Worm (Caenorhabditis elegans) whole organism, young adult: ENCODE data around the gene sma-3.

Source experiments
- B0019.2 ChIP-seq: fragments of 200-800 bp; sonication (Bioruptor generic); conservative IDR thresholded peaks from 2 replicates; pipeline ENCODE4 v1.3.6; 2022; ENCODE audit warnings: missing genetic modification reagents, missing genetic modification characterization, missing compliant biosample characterization
- B0035.1 ChIP-seq: sonication (generic microtip); optimal IDR thresholded peaks from 2 replicates; lab custom pipeline; 2016; ENCODE audit warnings: missing genetic modification characterization, mild to moderate bottlenecking, missing compliant biosample characterization, missing genotype, missing genetic modification reagents
- C17E4.6 ChIP-seq: fragments of 200-800 bp; sonication (Bioruptor generic); IDR thresholded peaks from 2 replicates; pipeline ENCODE4 v1.3.6; 2022; ENCODE audit warnings: missing genetic modification reagents, missing genetic modification characterization, missing compliant biosample characterization
- F10E7.11 ChIP-seq: sonication (generic microtip); optimal IDR thresholded peaks from 2 replicates; lab custom pipeline; 2017; ENCODE audit warnings: mild to moderate bottlenecking, missing genetic modification characterization, moderate library complexity, missing compliant biosample characterization
- F23B12.7 ChIP-seq: sonication (generic microtip); optimal IDR thresholded peaks from 2 replicates; lab custom pipeline; 2017; ENCODE audit warnings: missing genetic modification characterization, mild to moderate bottlenecking, missing compliant biosample characterization, antibody characterized with exemption, moderate library complexity; ENCODE audit not compliant: insufficient read depth
- F39B2.1 ChIP-seq: fragments of 200-800 bp; sonication (Bioruptor generic); IDR thresholded peaks from 2 replicates; pipeline ENCODE4 v1.3.6; 2022; ENCODE audit warnings: missing genetic modification reagents, missing genetic modification characterization, missing compliant biosample characterization
- F57C9.4 ChIP-seq: sonication (generic microtip); optimal IDR thresholded peaks from 2 replicates; lab custom pipeline; 2017; ENCODE audit warnings: mild to moderate bottlenecking, missing genetic modification characterization, missing compliant biosample characterization
- K11D2.4 ChIP-seq: fragments of 200-800 bp; sonication (Bioruptor generic); IDR thresholded peaks from 2 replicates; pipeline ENCODE4 v1.3.6; 2022; ENCODE audit warnings: missing genetic modification reagents, missing genetic modification characterization, missing compliant biosample characterization
- Y53F4B.3 ChIP-seq: fragments of 200-800 bp; sonication (Bioruptor generic); IDR thresholded peaks from 2 replicates; pipeline ENCODE4 v1.3.6; 2022; ENCODE audit warnings: missing genetic modification reagents, missing genetic modification characterization, missing compliant biosample characterization
- Y67H2A.10 ChIP-seq: fragments of 200-800 bp; sonication (Bioruptor generic); conservative IDR thresholded peaks from 2 replicates; pipeline ENCODE4 v1.3.6; 2022; ENCODE audit warnings: missing genetic modification reagents, missing genetic modification characterization, missing compliant biosample characterization
- Y95B8A.8 ChIP-seq: fragments of 200-800 bp; sonication (Bioruptor generic); IDR thresholded peaks from 2 replicates; pipeline ENCODE4 v1.3.6; 2022; ENCODE audit warnings: missing genetic modification reagents, missing genetic modification characterization, missing compliant biosample characterization
- ZK185.1 ChIP-seq: sonication (generic microtip); optimal IDR thresholded peaks from 2 replicates; lab custom pipeline; 2016; ENCODE audit warnings: mild to moderate bottlenecking, missing genetic modification characterization, missing compliant biosample characterization; ENCODE audit not compliant: poor library complexity, severe bottlenecking
- athp-1 ChIP-seq: sonication (generic microtip); optimal IDR thresholded peaks from 2 replicates; lab custom pipeline; 2017; ENCODE audit warnings: mild to moderate bottlenecking, missing genetic modification characterization, missing compliant biosample characterization
- attf-5 ChIP-seq: fragments of 200-800 bp; sonication (Bioruptor generic); optimal IDR thresholded peaks from 2 replicates; lab custom pipeline; 2018; ENCODE audit warnings: mild to moderate bottlenecking, missing genetic modification characterization, missing compliant biosample characterization
- attf-6 ChIP-seq: fragments of 200-800 bp; sonication (Bioruptor generic); IDR thresholded peaks from 2 replicates; pipeline ENCODE4 v1.3.6; 2022; ENCODE audit warnings: missing genetic modification reagents, missing genetic modification characterization, missing compliant biosample characterization
- ccch-3 ChIP-seq: fragments of 200-800 bp; sonication (Bioruptor generic); optimal IDR thresholded peaks from 2 replicates; lab custom pipeline; 2018; ENCODE audit warnings: mild to moderate bottlenecking, missing genetic modification characterization, missing compliant biosample characterization
- ceh-100 ChIP-seq: fragments of 200-800 bp; sonication (Bioruptor generic); IDR thresholded peaks from 2 replicates; pipeline ENCODE4 v1.3.6; 2022; ENCODE audit warnings: missing genetic modification reagents, missing genetic modification characterization, missing compliant biosample characterization
- dox-1 ChIP-seq: fragments of 200-800 bp; sonication (Bioruptor generic); IDR thresholded peaks from 2 replicates; pipeline ENCODE4 v1.3.6; 2022; ENCODE audit warnings: missing genetic modification reagents, missing genetic modification characterization, missing compliant biosample characterization
- egl-18 ChIP-seq: fragments of 200-800 bp; sonication (Bioruptor generic); IDR thresholded peaks from 2 replicates; pipeline ENCODE4 v1.3.6; 2022; ENCODE audit warnings: missing genetic modification reagents, missing genetic modification characterization, missing compliant biosample characterization
- egrh-3 ChIP-seq: fragments of 200-800 bp; sonication (Bioruptor generic); IDR thresholded peaks from 2 replicates; pipeline ENCODE4 v1.3.6; 2022; ENCODE audit warnings: missing genetic modification reagents, missing genetic modification characterization, missing compliant biosample characterization
- ekl-4 ChIP-seq: fragments of 200-800 bp; sonication (Bioruptor generic); IDR thresholded peaks from 2 replicates; pipeline ENCODE4 v1.3.6; 2022; ENCODE audit warnings: missing genetic modification reagents, missing genetic modification characterization, missing compliant biosample characterization
- fkh-3 ChIP-seq: sonication (generic microtip); optimal IDR thresholded peaks from 2 replicates; lab custom pipeline; 2016; ENCODE audit warnings: mild to moderate bottlenecking, missing genetic modification characterization, missing compliant biosample characterization
- hlh-12 ChIP-seq: sonication (generic microtip); optimal IDR thresholded peaks from 2 replicates; lab custom pipeline; 2016; ENCODE audit warnings: missing genetic modification characterization, missing compliant biosample characterization
- hmg-1.2 ChIP-seq: fragments of 200-800 bp; sonication (Bioruptor generic); IDR thresholded peaks from 2 replicates; pipeline ENCODE4 v1.3.6; 2022; ENCODE audit warnings: missing genetic modification reagents, missing genetic modification characterization, missing compliant biosample characterization
- hmg-20 ChIP-seq: fragments of 200-800 bp; sonication (Bioruptor generic); IDR thresholded peaks from 2 replicates; pipeline ENCODE4 v1.3.6; 2022; ENCODE audit warnings: missing genetic modification reagents, missing genetic modification characterization, missing compliant biosample characterization
- hrde-1 ChIP-seq: sonication (generic microtip); optimal IDR thresholded peaks from 2 replicates; lab custom pipeline; 2016; ENCODE audit warnings: missing genetic modification characterization, mild to moderate bottlenecking, missing compliant biosample characterization, moderate library complexity, missing genotype, missing genetic modification reagents, borderline replicate concordance
- hsf-1 ChIP-seq: fragments of 200-800 bp; sonication (Bioruptor generic); IDR thresholded peaks from 2 replicates; pipeline ENCODE4 v1.3.6; 2022; ENCODE audit warnings: missing genetic modification reagents, missing genetic modification characterization, missing compliant biosample characterization
- let-526 ChIP-seq: fragments of 200-800 bp; sonication (Bioruptor generic); IDR thresholded peaks from 2 replicates; pipeline ENCODE4 v1.3.6; 2022; ENCODE audit warnings: missing genetic modification reagents, missing genetic modification characterization, missing compliant biosample characterization
- let-607 ChIP-seq, 2 experiments: fragments of 200-800 bp in 1 of 2; sonication (Bioruptor generic) in 1 of 2; sonication (generic microtip) in 1 of 2; optimal IDR thresholded peaks; 2 replicates each; lab custom pipeline; 2016 to 2018; ENCODE audit warnings: mild to moderate bottlenecking in 2 of 2, missing compliant biosample characterization in 2 of 2, missing genetic modification characterization in 2 of 2, moderate library complexity in 2 of 2, missing genotype in 1 of 2
- lin-26 ChIP-seq: fragments of 200-800 bp; sonication (Bioruptor generic); IDR thresholded peaks from 2 replicates; pipeline ENCODE4 v1.3.6; 2022; ENCODE audit warnings: missing genetic modification reagents, missing genetic modification characterization, missing compliant biosample characterization
- lin-54 ChIP-seq: fragments of 200-800 bp; sonication (Bioruptor generic); optimal IDR thresholded peaks from 2 replicates; lab custom pipeline; 2018; ENCODE audit warnings: mild to moderate bottlenecking, missing genetic modification characterization, missing compliant biosample characterization
- lsy-27 ChIP-seq: sonication (generic microtip); optimal IDR thresholded peaks from 2 replicates; lab custom pipeline; 2017; ENCODE audit warnings: missing genetic modification characterization, mild to moderate bottlenecking, missing compliant biosample characterization, antibody characterized with exemption, missing genotype, borderline replicate concordance; ENCODE audit not compliant: insufficient read depth
- madf-10 ChIP-seq: sonication (generic microtip); optimal IDR thresholded peaks from 2 replicates; lab custom pipeline; 2016; ENCODE audit warnings: mild to moderate bottlenecking, missing genetic modification characterization, missing compliant biosample characterization
- madf-3 ChIP-seq: fragments of 200-800 bp; sonication (Bioruptor generic); IDR thresholded peaks from 2 replicates; pipeline ENCODE4 v1.3.6; 2022; ENCODE audit warnings: missing genetic modification reagents, missing genetic modification characterization, missing compliant biosample characterization
- mcd-1 ChIP-seq: fragments of 200-800 bp; sonication (Bioruptor generic); IDR thresholded peaks from 2 replicates; pipeline ENCODE4 v1.3.6; 2022; ENCODE audit warnings: missing genetic modification reagents, missing genetic modification characterization, missing compliant biosample characterization
- nfya-1 ChIP-seq: sonication (generic microtip); optimal IDR thresholded peaks from 2 replicates; lab custom pipeline; 2017; ENCODE audit warnings: antibody characterized with exemption, missing compliant biosample characterization, missing genetic modification characterization, borderline replicate concordance; ENCODE audit not compliant: insufficient read depth
- nfya-2 ChIP-seq: fragments of 200-800 bp; sonication (Bioruptor generic); IDR thresholded peaks from 2 replicates; pipeline ENCODE4 v1.3.6; 2022; ENCODE audit warnings: missing genetic modification reagents, missing genetic modification characterization, missing compliant biosample characterization
- nfyb-1 ChIP-seq: fragments of 200-800 bp; sonication (Bioruptor generic); IDR thresholded peaks from 2 replicates; pipeline ENCODE4 v1.3.6; 2022; ENCODE audit warnings: missing genetic modification reagents, missing genetic modification characterization, missing compliant biosample characterization
- nhr-27 ChIP-seq: fragments of 200-800 bp; sonication (Bioruptor generic); optimal IDR thresholded peaks from 2 replicates; lab custom pipeline; 2018; ENCODE audit warnings: mild to moderate bottlenecking, missing genetic modification characterization, moderate library complexity, missing compliant biosample characterization
- rcor-1 ChIP-seq: fragments of 200-800 bp; sonication (Bioruptor generic); IDR thresholded peaks from 2 replicates; pipeline ENCODE4 v1.3.6; 2022; ENCODE audit warnings: missing genetic modification reagents, missing genetic modification characterization, missing compliant biosample characterization
- sdz-38 ChIP-seq: sonication (generic microtip); optimal IDR thresholded peaks from 2 replicates; lab custom pipeline; 2016; ENCODE audit warnings: missing genotype, missing genetic modification characterization, missing compliant biosample characterization
- snpc-4 ChIP-seq, 5 experiments: fragments of 150-350 bp in 1 of 5; sonication (generic microtip) in 4 of 5; optimal IDR thresholded peaks; 2 replicates each; lab custom pipeline; 2014 to 2018; ENCODE audit warnings: missing genetic modification characterization in 5 of 5, missing biosample characterization in 3 of 5, antibody characterized with exemption in 2 of 5, mild to moderate bottlenecking in 2 of 5, missing compliant biosample characterization in 2 of 5, missing genotype in 2 of 5, moderate library complexity in 2 of 5, missing genetic modification reagents in 1 of 5
- tbp1 ChIP-seq: fragments of 200-800 bp; sonication (Bioruptor generic); optimal IDR thresholded peaks from 2 replicates; lab custom pipeline; 2018; ENCODE audit warnings: mild to moderate bottlenecking, missing genetic modification characterization, missing compliant biosample characterization
- zim-3 ChIP-seq: sonication (generic microtip); optimal IDR thresholded peaks from 2 replicates; lab custom pipeline; 2017; ENCODE audit warnings: mild to moderate bottlenecking, missing genetic modification characterization, moderate library complexity, missing compliant biosample characterization
- ztf-25 ChIP-seq: fragments of 200-800 bp; sonication (Bioruptor generic); IDR thresholded peaks from 2 replicates; pipeline ENCODE4 v1.3.6; 2022; ENCODE audit warnings: missing genetic modification reagents, missing genetic modification characterization, missing compliant biosample characterization
- ztf-3 ChIP-seq: fragments of 200-800 bp; sonication (Bioruptor generic); optimal IDR thresholded peaks from 2 replicates; lab custom pipeline; 2018; ENCODE audit warnings: mild to moderate bottlenecking, missing genetic modification characterization, missing compliant biosample characterization
- ztf-6 ChIP-seq: fragments of 200-800 bp; sonication (Bioruptor generic); IDR thresholded peaks from 2 replicates; pipeline ENCODE4 v1.3.6; 2022; ENCODE audit warnings: missing genetic modification reagents, missing genetic modification characterization, missing compliant biosample characterization

sma-3 gene

DNA sequence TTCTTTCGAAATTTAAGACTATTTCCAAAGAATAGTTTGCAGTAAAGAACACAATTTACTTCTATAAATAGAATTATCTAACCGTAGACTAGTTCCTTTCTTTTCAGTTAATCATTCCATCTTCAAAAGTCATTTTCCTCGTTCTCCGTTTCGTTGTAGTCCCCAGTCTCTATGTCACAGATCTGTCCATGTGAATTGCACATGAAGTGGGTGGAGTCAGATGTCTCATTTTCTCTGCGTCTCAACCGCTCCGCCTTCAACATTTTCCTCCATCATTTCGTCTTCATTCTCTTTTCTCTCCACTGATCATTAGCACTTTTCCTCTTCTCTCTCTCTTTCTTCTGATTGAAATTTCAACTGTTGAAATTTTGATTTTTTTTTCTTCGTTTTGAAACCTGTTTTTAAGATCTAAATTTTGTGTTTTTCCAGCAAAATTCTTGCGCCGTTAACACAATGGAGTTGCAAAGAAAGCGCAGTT is 33.9 kb upstream of the sma-3 start, which contains the start of gene T07E3.4 (continued):
- no peak for TF ChIP-seq lsy-27 (tag; lab: Kevin White, UChicago)
- TF ChIP-seq nfya-1 = no peak
- TF ChIP-seq K11D2.4 (GFP tag; lab: Robert Waterston, UW) = 0 out of 2 replicates have a peak, but pooled peaks have one; percentile 65
- no peak for TF ChIP-seq ztf-3
- TF ChIP-seq hmg-1.2 (GFP tag; lab: Robert Waterston, UW) = peak; percentile 78
- TF ChIP-seq C17E4.6 (GFP tag; lab: Robert Waterston, UW) = no peak
- no peak for TF ChIP-seq attf-6 (GFP tag; lab: Robert Waterston, UW)
- TF ChIP-seq B0035.1 = no peak
- TF ChIP-seq let-607 (tag; optimal IDR thresholded peaks at IDR 0.05; lab: Kevin White, UChicago) = no peak
- no peak for TF ChIP-seq F10E7.11 (tag; lab: Kevin White, UChicago)
- no peak for TF ChIP-seq ztf-25 (GFP tag; lab: Robert Waterston, UW)
- no peak for TF ChIP-seq lin-54
- TF ChIP-seq madf-10 (tag; lab: Kevin White, UChicago) = no peak
- no peak for TF ChIP-seq tbp1 (GFP tag; lab: Kevin White, UChicago)
- TF ChIP-seq lin-26 = no peak
- TF ChIP-seq nhr-27 (tag; lab: Kevin White, UChicago) = no peak
- TF ChIP-seq zim-3 (tag; lab: Kevin White, UChicago) = no peak
- no peak for TF ChIP-seq dox-1 (GFP tag; lab: Robert Waterston, UW)
- no peak for TF ChIP-seq rcor-1 (GFP tag; lab: Robert Waterston, UW)
- no peak for TF ChIP-seq F57C9.4 (tag; lab: Kevin White, UChicago)
- no peak for TF ChIP-seq ccch-3 (GFP tag; lab: Kevin White, UChicago)
- no peak for TF ChIP-seq F23B12.7 (tag; lab: Kevin White, UChicago)
- TF ChIP-seq athp-1 = no peak
- TF ChIP-seq madf-3 (GFP tag; lab: Robert Waterston, UW) = no peak
- TF ChIP-seq hsf-1 = no peak
- no peak for TF ChIP-seq hrde-1 (tag; lab: Kevin White, UChicago)
- TF ChIP-seq B0019.2 (GFP tag; lab: Robert Waterston, UW) = no peak
- no peak for TF ChIP-seq ceh-100 (GFP tag; lab: Robert Waterston, UW)
- TF ChIP-seq nfyb-1 = peak; percentile 33; the same call in 1 of the 2 replicates
- TF ChIP-seq Y67H2A.10 (GFP tag; lab: Robert Waterston, UW) = no peak
- no peak for TF ChIP-seq let-526 (GFP tag; lab: Robert Waterston, UW)
- TF ChIP-seq ztf-6 (GFP tag; lab: Robert Waterston, UW) = no peak
- no peak for TF ChIP-seq fkh-3
- TF ChIP-seq mcd-1 (GFP tag; lab: Robert Waterston, UW) = peak; percentile 36; the same call in 1 of the 2 replicates
- no peak for TF ChIP-seq sdz-38 (tag; lab: Kevin White, UChicago)
- no peak for TF ChIP-seq Y95B8A.8 (GFP tag; lab: Robert Waterston, UW)
- TF ChIP-seq ZK185.1 (tag; lab: Kevin White, UChicago) = peak; percentile 51
- no peak for TF ChIP-seq ekl-4 (GFP tag; lab: Robert Waterston, UW)
- no peak for TF ChIP-seq snpc-4 (GFP tag; optimal IDR thresholded peaks at IDR 0.05; lab: Kevin White, UChicago)
- TF ChIP-seq snpc-4 (tag; optimal IDR thresholded peaks at IDR 0.05; lab: Kevin White, UChicago) = peak in 1 of 4 experiments; percentile 15
- TF ChIP-seq nfya-2 = no peak
- TF ChIP-seq hlh-12 = no peak
- TF ChIP-seq egl-18 (GFP tag; lab: Robert Waterston, UW) = no peak
- TF ChIP-seq attf-5 (GFP tag; lab: Kevin White, UChicago) = no peak
- no peak for TF ChIP-seq F39B2.1
- no peak for TF ChIP-seq Y53F4B.3 (GFP tag; lab: Robert Waterston, UW)
- no peak for TF ChIP-seq egrh-3 (GFP tag; lab: Robert Waterston, UW)
- TF ChIP-seq hmg-20 (GFP tag; lab: Robert Waterston, UW) = no peak
